Worm (Caenorhabditis elegans): ENCODE data around the gene C33A12.4.

C33A12.4 gene

DNA sequence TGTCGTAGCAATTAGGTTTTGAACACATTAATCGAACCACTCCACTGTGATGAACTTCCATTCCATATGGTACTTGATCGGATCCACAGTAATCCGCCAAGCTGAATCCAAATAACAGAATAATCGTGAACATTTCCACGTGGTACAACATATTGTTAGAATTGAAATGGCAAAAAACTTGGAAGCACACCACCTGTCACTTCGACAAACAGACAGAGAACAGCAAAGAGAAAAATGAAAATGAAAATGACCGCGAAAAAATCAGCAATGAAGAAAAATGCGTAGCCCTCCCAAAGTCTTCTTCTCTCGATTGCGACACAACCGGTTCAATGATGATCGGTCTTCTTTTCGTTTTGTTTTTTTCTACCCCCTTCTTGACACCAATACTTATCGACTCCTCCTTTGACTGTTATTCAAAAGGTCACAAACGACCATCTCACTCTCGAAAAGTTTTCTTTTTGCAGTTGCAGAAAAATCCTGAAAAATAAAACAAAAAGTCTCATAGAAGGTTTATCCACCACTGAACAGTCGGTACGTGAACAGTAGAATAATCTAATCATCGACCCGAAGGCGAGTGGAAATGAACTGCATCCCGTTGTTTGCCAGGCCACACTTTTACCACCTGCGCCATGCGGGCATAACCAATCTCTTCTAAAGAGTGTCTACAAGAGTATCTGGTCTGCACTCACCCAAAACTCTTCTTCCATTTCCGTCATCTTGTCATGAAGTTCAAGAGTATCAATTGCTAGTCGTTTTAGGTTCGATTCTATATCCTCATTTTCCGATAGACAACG lies 33.0 kb downstream of the C33A12.4 start, which contains the start of gene wrt-3 (continued):
- TF ChIP-seq F57A8.1 (GFP tag; optimal IDR thresholded peaks at IDR 0.05) = peak; percentile 88
- TF ChIP-seq C17E4.6 (GFP tag; IDR thresholded peaks at IDR 0.05) = 0 out of 2 replicates have a peak, but pooled peaks have one; percentile 14
- no peak for TF ChIP-seq athp-1 (tag; optimal IDR thresholded peaks at IDR 0.05)
- TF ChIP-seq pha-4 (tag; optimal IDR thresholded peaks at IDR 0.05) = no peak
- no peak for TF ChIP-seq efl-1 (GFP tag; optimal IDR thresholded peaks at IDR 0.05)
- TF ChIP-seq aptf-2 (GFP tag; conservative IDR thresholded peaks at IDR 0.05) = 0 out of 2 replicates have a peak, but pooled peaks have one; percentile 15
- no peak; the same call in 1 of the 2 replicates for TF ChIP-seq ceh-100 (GFP tag; IDR thresholded peaks at IDR 0.05)
- TF ChIP-seq nhr-90 (tag; optimal IDR thresholded peaks at IDR 0.05) = peak; percentile 96
- peak; percentile 73 for TF ChIP-seq D2030.7 (GFP tag; IDR thresholded peaks at IDR 0.05)
- TF ChIP-seq snpc-1.3 (tag; optimal IDR thresholded peaks at IDR 0.05; ENCODE audit: insufficient read depth) = peak; percentile 96
- peak; percentile 78; the same call in 1 of the 2 replicates for TF ChIP-seq hmg-20 (GFP tag; IDR thresholded peaks at IDR 0.05)
- TF ChIP-seq attf-6 (GFP tag; IDR thresholded peaks at IDR 0.05) = peak; percentile 87
- TF ChIP-seq hrde-1 (tag; optimal IDR thresholded peaks at IDR 0.05; ENCODE audit: borderline replicate concordance) = peak; percentile 88
- 0 out of 2 replicates have a peak, but pooled peaks have one; percentile 37 for TF ChIP-seq B0019.2 (GFP tag; conservative IDR thresholded peaks at IDR 0.05)
- no peak for TF ChIP-seq gei-17 (GFP tag; optimal IDR thresholded peaks at IDR 0.05)
- TF ChIP-seq ztf-6 (GFP tag; IDR thresholded peaks at IDR 0.05) = peak; percentile 35; the same call in 1 of the 2 replicates
- TF ChIP-seq him-1 (tag; optimal IDR thresholded peaks at IDR 0.05) = peak; percentile 96
- 0 out of 2 replicates have a peak, but pooled peaks have one; percentile 16 for TF ChIP-seq madf-8 (GFP tag; conservative IDR thresholded peaks at IDR 0.05)
- TF ChIP-seq xnd-1 (tag; optimal IDR thresholded peaks at IDR 0.05) = peak; percentile 5
- TF ChIP-seq unc-62 (GFP tag; optimal IDR thresholded peaks at IDR 0.05) = no peak
- TF ChIP-seq sea-2 (GFP tag; IDR thresholded peaks at IDR 0.05) = no peak
- TF ChIP-seq F37B4.10 (GFP tag; IDR thresholded peaks at IDR 0.05) = no peak
- TF ChIP-seq lir-1 (GFP tag; conservative IDR thresholded peaks at IDR 0.05) = no peak
- TF ChIP-seq mel-28 (tag; optimal IDR thresholded peaks at IDR 0.05; ENCODE audit: borderline replicate concordance) = peak; percentile 33
- no peak for TF ChIP-seq Y67H2A.10 (GFP tag; conservative IDR thresholded peaks at IDR 0.05)
- 0 out of 2 replicates have a peak, but pooled peaks have one; percentile 82 for TF ChIP-seq nhr-120 (GFP tag; IDR thresholded peaks at IDR 0.05)
- TF ChIP-seq F39B2.1 (GFP tag; IDR thresholded peaks at IDR 0.05) = 0 out of 2 replicates have a peak, but pooled peaks have one; percentile 63
- peak; percentile 83 for TF ChIP-seq sptf-2 (GFP tag; optimal IDR thresholded peaks at IDR 0.05)
- peak; percentile 65 to 67 for TF ChIP-seq let-607 (tag; optimal IDR thresholded peaks at IDR 0.05)
- TF ChIP-seq mxl-1 (tag; optimal IDR thresholded peaks at IDR 0.05) = peak; percentile 88
- peak; percentile 81 for TF ChIP-seq ztf-18 (tag; optimal IDR thresholded peaks at IDR 0.05)
- peak; percentile 48 for TF ChIP-seq F57C9.4 (tag; optimal IDR thresholded peaks at IDR 0.05)
- TF ChIP-seq madf-3 (GFP tag; IDR thresholded peaks at IDR 0.05) = peak; percentile 84
- no peak for TF ChIP-seq let-526 (GFP tag; IDR thresholded peaks at IDR 0.05)

DNA sequence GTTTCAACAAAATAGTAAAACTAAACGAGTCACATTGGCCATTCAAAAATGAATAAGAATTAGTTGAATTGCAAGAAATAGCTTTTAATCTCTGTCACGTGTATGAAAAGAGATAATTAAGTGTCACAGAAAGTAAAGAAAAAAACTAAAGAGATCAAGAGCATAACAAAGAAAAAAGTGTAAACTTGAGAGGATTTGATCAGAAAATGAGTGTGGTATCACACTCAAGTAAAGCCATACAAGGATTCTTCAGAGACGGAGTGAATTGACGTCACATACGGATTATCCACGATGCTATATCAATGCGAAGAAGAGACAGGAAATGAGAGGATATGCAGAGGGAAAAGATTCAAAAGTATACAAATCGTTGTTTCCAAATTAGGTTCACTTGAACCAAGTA lies 41.1 kb downstream of the C33A12.4 start:
- TF ChIP-seq nfya-1 (tag; optimal IDR thresholded peaks at IDR 0.05; ENCODE audit: borderline replicate concordance, insufficient read depth) = no peak
- TF ChIP-seq lin-26 (GFP tag; IDR thresholded peaks at IDR 0.05) = no peak
- no peak for TF ChIP-seq ceh-100 (GFP tag; IDR thresholded peaks at IDR 0.05)
- TF ChIP-seq madf-6 (GFP tag; IDR thresholded peaks at IDR 0.05) = no peak
- no peak for TF ChIP-seq lin-40 (tag; optimal IDR thresholded peaks at IDR 0.05)
- TF ChIP-seq hrde-1 (tag; optimal IDR thresholded peaks at IDR 0.05; ENCODE audit: borderline replicate concordance) = no peak
- no peak for TF ChIP-seq ztf-6 (GFP tag; IDR thresholded peaks at IDR 0.05)
- TF ChIP-seq nfyb-1 (GFP tag; IDR thresholded peaks at IDR 0.05) = no peak
- no peak for TF ChIP-seq ceh-79 (tag; optimal IDR thresholded peaks at IDR 0.05)
- TF ChIP-seq bed-1 (GFP tag; IDR thresholded peaks at IDR 0.05) = no peak
- TF ChIP-seq somi-1 (GFP tag; optimal IDR thresholded peaks at IDR 0.05) = no peak
- TF ChIP-seq T26A5.8 (tag; optimal IDR thresholded peaks at IDR 0.05) = no peak
- TF ChIP-seq xnd-1 (tag; optimal IDR thresholded peaks at IDR 0.05) = no peak
- TF ChIP-seq tbp1 (GFP tag; optimal IDR thresholded peaks at IDR 0.05) = no peak

Data from whole organism, young adult.